Worm (Caenorhabditis elegans) whole organism, early embryonic: ENCODE results near the gene F46G10.1.

Source experiments
- B0310.2 ChIP-seq: sonication (generic microtip); optimal IDR thresholded peaks from 2 replicates; lab custom pipeline; 2016; ENCODE audit warnings: mild to moderate bottlenecking, missing genetic modification characterization, missing compliant biosample characterization
- F13C5.2 ChIP-seq: sonication (generic microtip); optimal IDR thresholded peaks from 2 replicates; lab custom pipeline; 2017; ENCODE audit warnings: mild to moderate bottlenecking, missing genetic modification characterization, inconsistent platforms, missing compliant biosample characterization
- aly-1 ChIP-seq: sonication (generic microtip); optimal IDR thresholded peaks from 2 replicates; lab custom pipeline; 2016; ENCODE audit warnings: missing genetic modification characterization, missing compliant biosample characterization
- ama-1 ChIP-seq: fragments of 150-350 bp; optimal IDR thresholded peaks from 2 replicates; lab custom pipeline; 2014
- ceh-13 ChIP-seq: fragments of 200-800 bp; sonication (Bioruptor generic); optimal IDR thresholded peaks from 2 replicates; lab custom pipeline; 2018; ENCODE audit warnings: mild to moderate bottlenecking, missing genetic modification characterization, missing compliant biosample characterization
- ets-7 ChIP-seq: sonication (generic microtip); optimal IDR thresholded peaks from 2 replicates; lab custom pipeline; 2016; ENCODE audit warnings: missing genotype, missing genetic modification characterization, missing compliant biosample characterization
- flt-1 ChIP-seq: fragments of 200-800 bp; sonication (Bioruptor generic); IDR thresholded peaks from 2 replicates; pipeline ENCODE4 v1.3.6; 2022; ENCODE audit warnings: missing genetic modification characterization, missing compliant biosample characterization
- hnd-1 ChIP-seq: sonication (generic microtip); optimal IDR thresholded peaks from 2 replicates; lab custom pipeline; 2016; ENCODE audit warnings: missing genetic modification characterization, missing compliant biosample characterization
- pes-1 ChIP-seq: fragments of 200-800 bp; sonication (Bioruptor generic); IDR thresholded peaks from 2 replicates; pipeline ENCODE4 v1.3.6; 2022; ENCODE audit warnings: missing genetic modification reagents, missing genetic modification characterization, missing compliant biosample characterization
- scrt-1 ChIP-seq: fragments of 200-800 bp; sonication (Bioruptor generic); IDR thresholded peaks from 2 replicates; pipeline ENCODE4 v1.3.6; 2022; ENCODE audit warnings: missing genetic modification characterization, missing compliant biosample characterization
- sea-1 ChIP-seq: fragments of 200-800 bp; sonication (Bioruptor generic); conservative IDR thresholded peaks from 2 replicates; pipeline ENCODE4 v1.3.6; 2022; ENCODE audit warnings: missing genetic modification characterization, missing compliant biosample characterization
- tbx-11 ChIP-seq: fragments of 200-800 bp; sonication (Bioruptor generic); IDR thresholded peaks from 2 replicates; pipeline ENCODE4 v1.3.6; 2022; ENCODE audit warnings: missing genetic modification characterization, missing compliant biosample characterization
- tbx-37 ChIP-seq: fragments of 200-800 bp; sonication (Bioruptor generic); conservative IDR thresholded peaks from 2 replicates; pipeline ENCODE4 v1.3.6; 2022; ENCODE audit warnings: missing genetic modification reagents, missing genetic modification characterization, missing compliant biosample characterization
- tra-4 ChIP-seq: sonication (generic microtip); optimal IDR thresholded peaks from 2 replicates; lab custom pipeline; 2017; ENCODE audit warnings: missing genetic modification characterization, missing compliant biosample characterization

DNA sequence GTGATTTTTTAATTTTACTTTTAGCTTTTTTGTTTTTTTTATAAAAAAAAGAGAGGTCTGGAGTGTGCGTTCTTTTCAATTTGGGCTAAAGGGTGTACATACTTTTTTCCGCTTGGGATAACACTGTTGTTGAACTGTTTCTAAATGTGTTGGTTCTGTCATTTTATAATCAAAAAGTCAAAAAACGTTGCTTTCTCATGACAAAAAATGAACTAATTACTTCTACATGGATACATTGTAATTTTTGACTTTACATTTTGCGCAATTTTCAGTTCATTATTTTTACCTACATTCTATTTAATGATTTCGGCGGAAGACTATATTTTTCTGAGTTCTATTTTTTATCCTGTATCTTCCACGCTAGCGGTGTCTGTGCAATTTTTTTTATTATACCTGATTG is 20.0 kb downstream of the F46G10.1 start, which contains the start of gene srd-38:
- no peak for TF ChIP-seq ama-1 (lab: Kevin White, UChicago)
- TF ChIP-seq F13C5.2 = no peak
- TF ChIP-seq sea-1 (GFP tag; lab: Robert Waterston, UW) = no peak
- no peak for TF ChIP-seq tbx-37 (GFP tag; lab: Robert Waterston, UW)
- TF ChIP-seq ets-7 (tag; lab: Kevin White, UChicago) = no peak
- TF ChIP-seq ceh-13 = no peak
- no peak for TF ChIP-seq pes-1 (GFP tag; lab: Robert Waterston, UW)
- TF ChIP-seq hnd-1 (tag; lab: Kevin White, UChicago) = no peak
- TF ChIP-seq flt-1 (GFP tag; lab: Robert Waterston, UW) = no peak
- TF ChIP-seq tra-4 = no peak
- TF ChIP-seq B0310.2 (tag; lab: Kevin White, UChicago) = no peak
- TF ChIP-seq scrt-1 (GFP tag; lab: Robert Waterston, UW) = no peak
- no peak for TF ChIP-seq tbx-11 (GFP tag; lab: Robert Waterston, UW)
- TF ChIP-seq aly-1 = no peak
